Fruit fly (Drosophila melanogaster): ENCODE results near the gene Act5C.
A peak's percentile ranks its signal among the peaks of the same experiment; 100 is the strongest.

Act5C gene

dm6 chrX:5884887-5885286 lies 15.8 kb upstream of the Act5C start:
- TF ChIP-seq TFAM (GFP tag; optimal IDR thresholded peaks at IDR 0.05) (no peak), NFAT (GFP tag; IDR thresholded peaks at IDR 0.05) (no peak), HHEX (GFP tag; optimal IDR thresholded peaks at IDR 0.05) (no peak), Myb (GFP tag; optimal IDR thresholded peaks at IDR 0.05) (no peak), inv (GFP tag; IDR thresholded peaks at IDR 0.05; ENCODE audit: partially characterized antibody) (no peak), CG17385 (GFP tag; optimal IDR thresholded peaks at IDR 0.05) (peak; percentile 61), gcm (GFP tag; optimal IDR thresholded peaks at IDR 0.05) (no peak), exex (tag; optimal IDR thresholded peaks at IDR 0.05) (peak; percentile 94), CG42726 (GFP tag; IDR thresholded peaks at IDR 0.05; ENCODE audit: partially characterized antibody) (no peak), CG5180 (GFP tag; optimal IDR thresholded peaks at IDR 0.05) (no peak), z (GFP tag; IDR thresholded peaks at IDR 0.05) (no peak), phol (tag; optimal IDR thresholded peaks at IDR 0.05) (no peak), zfh2 (GFP tag; optimal IDR thresholded peaks at IDR 0.05) (no peak), run (tag; optimal IDR thresholded peaks at IDR 0.05) (peak; percentile 32), CG34376 (GFP tag; optimal IDR thresholded peaks at IDR 0.05) (peak; percentile 92), CG10979 (tag; optimal IDR thresholded peaks at IDR 0.05) (no peak), sens (GFP tag) (peak; percentile 4), Spps (tag; optimal IDR thresholded peaks at IDR 0.05) (no peak), mirr (GFP tag; optimal IDR thresholded peaks at IDR 0.05) (peak; percentile 96), CG3065 (GFP tag; optimal IDR thresholded peaks at IDR 0.05) (no peak), jumu (GFP tag; optimal IDR thresholded peaks at IDR 0.05) (no peak), grn (GFP tag; optimal IDR thresholded peaks at IDR 0.05) (peak; percentile 65), CG15601 (tag; optimal IDR thresholded peaks at IDR 0.05) (peak; percentile 30), caup (GFP tag; optimal IDR thresholded peaks at IDR 0.05; ENCODE audit: severe bottlenecking) (peak; percentile 76), Abd-B (GFP tag; optimal IDR thresholded peaks at IDR 0.05) (no peak), CG31365 (tag; optimal IDR thresholded peaks at IDR 0.05) (no peak), lab (GFP tag; optimal IDR thresholded peaks at IDR 0.05) (peak; percentile 83), ttk (GFP tag; IDR thresholded peaks at IDR 0.05) (no peak), dimm (GFP tag; IDR thresholded peaks at IDR 0.05) (no peak)

dm6 chrX:5885521-5885920 lies 15.1 kb upstream of the Act5C start:
- no peak for TF ChIP-seq CG17328 (GFP tag; IDR thresholded peaks at IDR 0.05)
- TF ChIP-seq gt (GFP tag; IDR thresholded peaks at IDR 0.05): no peak
- TF ChIP-seq CG14710 (tag; optimal IDR thresholded peaks at IDR 0.05): no peak
- no peak for TF ChIP-seq ato (GFP tag; IDR thresholded peaks at IDR 0.05; ENCODE audit: partially characterized antibody)
- no peak for TF ChIP-seq pita (GFP tag; optimal IDR thresholded peaks at IDR 0.05)
- TF ChIP-seq CG8089 (GFP tag; optimal IDR thresholded peaks at IDR 0.05): no peak
- peak; percentile 66 for TF ChIP-seq ewg (GFP tag; optimal IDR thresholded peaks at IDR 0.05)
- TF ChIP-seq Oli (tag; optimal IDR thresholded peaks at IDR 0.05): no peak
- TF ChIP-seq nerfin-2 (GFP tag; IDR thresholded peaks at IDR 0.05; ENCODE audit: partially characterized antibody): no peak
- no peak for TF ChIP-seq crc (GFP tag; optimal IDR thresholded peaks at IDR 0.05)
- peak; percentile 3 for TF ChIP-seq abd-A (tag; optimal IDR thresholded peaks at IDR 0.05)
- TF ChIP-seq seq (GFP tag; IDR thresholded peaks at IDR 0.05): peak; percentile 46; the same call in 1 of the 2 replicates
- TF ChIP-seq cg (GFP tag; optimal IDR thresholded peaks at IDR 0.05): peak; percentile 23
- no peak for TF ChIP-seq Gsc (GFP tag; IDR thresholded peaks at IDR 0.05)
- no peak for TF ChIP-seq sqz (GFP tag; optimal IDR thresholded peaks at IDR 0.05)
- TF ChIP-seq NC2α (GFP tag; optimal IDR thresholded peaks at IDR 0.05): no peak
- TF ChIP-seq Xrp1 (GFP tag; IDR thresholded peaks at IDR 0.05): no peak
- no peak for TF ChIP-seq CG12299 (tag; optimal IDR thresholded peaks at IDR 0.05)
- peak; percentile 31 to 63 for TF ChIP-seq Trl (optimal IDR thresholded peaks at IDR 0.05)
- TF ChIP-seq Trl (GFP tag; optimal IDR thresholded peaks at IDR 0.05): no peak
- no peak for TF ChIP-seq CG6683 (GFP tag; optimal IDR thresholded peaks at IDR 0.05)
- TF ChIP-seq chn (GFP tag; optimal IDR thresholded peaks at IDR 0.05): no peak
- TF ChIP-seq Bgb (GFP tag; IDR thresholded peaks at IDR 0.05; ENCODE audit: partially characterized antibody): no peak

Measured in whole organism, embryonic.